Worm (Caenorhabditis elegans): ENCODE data around the gene srbc-65.

The srbc-65 gene

DNA sequence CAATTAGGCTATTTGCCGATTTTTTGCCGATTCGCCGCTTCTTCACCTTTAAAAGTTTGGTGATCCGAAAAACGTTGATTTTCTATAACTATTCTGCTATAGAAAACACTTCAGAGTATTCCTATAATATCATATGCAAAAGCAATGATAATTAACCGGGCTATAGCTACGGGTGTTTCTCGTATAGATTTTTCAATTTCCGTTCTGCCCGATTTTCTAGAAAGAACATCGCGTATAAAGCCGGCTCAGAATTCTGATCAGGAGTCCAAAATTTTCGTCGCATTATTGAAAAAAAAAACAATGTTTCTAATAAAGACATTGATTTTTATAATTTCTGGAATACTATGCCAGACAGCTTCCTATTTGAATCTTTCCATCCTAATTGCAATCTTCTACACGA, at the start of gene srbc-65:
Gene srbc-65, plus strand, starts transcription at position 301 of the 400 bp plus-strand sequence.
- no peak for TF ChIP-seq nhr-28 (tag; optimal IDR thresholded peaks at IDR 0.05)
- no peak for TF ChIP-seq lim-7 (GFP tag; IDR thresholded peaks at IDR 0.05)
- TF ChIP-seq lir-3 (tag; optimal IDR thresholded peaks at IDR 0.05), result no peak
- TF ChIP-seq aha-1 (tag), result no peak
- TF ChIP-seq Y48G9A.11 (GFP tag; IDR thresholded peaks at IDR 0.05), result no peak
- TF ChIP-seq ama-1 (optimal IDR thresholded peaks at IDR 0.05), result no peak
- no peak for TF ChIP-seq set-16 (GFP tag; IDR thresholded peaks at IDR 0.05)
- no peak for TF ChIP-seq lin-39 (tag; optimal IDR thresholded peaks at IDR 0.05)
- no peak for TF ChIP-seq pha-4 (GFP tag; IDR thresholded peaks at IDR 0.05)
- TF ChIP-seq pha-4 (tag; optimal IDR thresholded peaks at IDR 0.05), result no peak
- TF ChIP-seq hlh-30 (tag; optimal IDR thresholded peaks at IDR 0.05; ENCODE audit: insufficient read depth), result no peak
- TF ChIP-seq mes-2 (tag; optimal IDR thresholded peaks at IDR 0.05; ENCODE audit: poor library complexity, severe bottlenecking), result no peak
- no peak for TF ChIP-seq snpc-4 (tag; optimal IDR thresholded peaks at IDR 0.05)
- TF ChIP-seq nhr-102 (tag; optimal IDR thresholded peaks at IDR 0.05), result no peak
- no peak for TF ChIP-seq duxl-1 (tag; optimal IDR thresholded peaks at IDR 0.05; ENCODE audit: poor library complexity)
- TF ChIP-seq T26A8.4 (GFP tag; IDR thresholded peaks at IDR 0.05), result no peak
- TF ChIP-seq lin-1 (GFP tag; IDR thresholded peaks at IDR 0.05), result no peak
- no peak for TF ChIP-seq dve-1 (tag; optimal IDR thresholded peaks at IDR 0.05; ENCODE audit: insufficient read depth)
- TF ChIP-seq ztf-11 (tag; optimal IDR thresholded peaks at IDR 0.05), result no peak

DNA sequence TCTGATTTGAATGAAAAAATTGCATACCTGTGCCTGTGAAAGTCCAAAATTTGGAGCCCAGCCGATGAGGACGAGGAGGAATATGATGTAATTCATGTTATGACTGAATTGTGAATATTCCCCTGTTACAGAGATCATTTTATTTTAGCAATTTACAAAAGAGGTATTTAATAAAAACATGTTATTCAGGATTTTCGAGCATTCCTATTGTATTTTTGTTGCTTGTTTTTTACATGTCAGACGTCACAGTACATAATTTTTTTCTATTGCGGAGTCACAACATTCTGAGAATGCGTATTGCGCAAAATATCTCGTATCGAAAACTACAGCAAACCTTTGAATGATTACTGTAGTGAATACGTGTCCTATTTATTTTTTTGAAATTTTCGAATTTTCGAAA, 47.6 kb upstream of the srbc-65 start, which contains the start of gene F36D3.14:
Gene F36D3.14, minus strand, starts transcription at position 101 of the 400 bp plus-strand sequence.
- TF ChIP-seq unc-62 (GFP tag; optimal IDR thresholded peaks at IDR 0.05 in 1 of 2), result peak in 1 of 2 experiments; percentile 29
- no peak for TF ChIP-seq unc-62 (tag; optimal IDR thresholded peaks at IDR 0.05)
- TF ChIP-seq jun-1 (tag; optimal IDR thresholded peaks at IDR 0.05), result no peak

DNA sequence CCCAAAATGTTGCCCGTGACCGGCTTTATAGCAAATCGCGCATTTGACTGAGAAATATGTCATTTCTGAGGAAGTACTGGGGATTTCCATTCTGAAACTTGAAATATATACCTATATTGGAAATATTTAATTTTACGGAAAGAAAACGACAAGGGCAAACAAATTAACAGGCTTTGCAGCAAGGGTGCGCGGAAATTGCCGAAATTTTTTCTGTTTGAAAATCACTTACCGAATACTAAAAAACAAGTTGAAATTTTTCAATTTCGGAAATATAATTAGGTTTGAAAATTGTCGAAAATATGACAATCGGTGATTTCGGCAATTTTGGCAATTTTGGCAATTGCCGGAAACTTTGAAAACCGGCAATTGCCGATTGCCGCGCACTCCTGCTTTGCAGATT, 45.0 kb upstream of the srbc-65 start, which contains the start of gene nhr-54:
Gene nhr-54, minus strand, starts transcription at position 101 of the 400 bp plus-strand sequence.
- no peak for TF ChIP-seq hlh-30 (tag; optimal IDR thresholded peaks at IDR 0.05; ENCODE audit: insufficient read depth)
- TF ChIP-seq lim-7 (GFP tag; IDR thresholded peaks at IDR 0.05), result no peak
- TF ChIP-seq T26A8.4 (GFP tag; IDR thresholded peaks at IDR 0.05), result no peak
- TF ChIP-seq cey-2 (tag; optimal IDR thresholded peaks at IDR 0.05; ENCODE audit: borderline replicate concordance, insufficient read depth), result no peak
- no peak for TF ChIP-seq lin-15B (tag; optimal IDR thresholded peaks at IDR 0.05)
- TF ChIP-seq saeg-2 (GFP tag; IDR thresholded peaks at IDR 0.05), result no peak
- TF ChIP-seq ZK546.5 (tag; optimal IDR thresholded peaks at IDR 0.05), result no peak
- TF ChIP-seq spr-1 (tag; optimal IDR thresholded peaks at IDR 0.05), result no peak
- no peak for TF ChIP-seq R02D3.7 (tag; optimal IDR thresholded peaks at IDR 0.05)
- no peak for TF ChIP-seq lin-39 (tag; optimal IDR thresholded peaks at IDR 0.05)
- TF ChIP-seq snpc-4 (tag; optimal IDR thresholded peaks at IDR 0.05), result no peak
- no peak for TF ChIP-seq lin-1 (GFP tag; IDR thresholded peaks at IDR 0.05)
- TF ChIP-seq Y75B8A.6 (GFP tag; IDR thresholded peaks at IDR 0.05), result no peak
- no peak for TF ChIP-seq gei-8 (GFP tag; optimal IDR thresholded peaks at IDR 0.05)
- TF ChIP-seq T20F7.1 (GFP tag; optimal IDR thresholded peaks at IDR 0.05), result no peak
- no peak for TF ChIP-seq ztf-11 (tag; optimal IDR thresholded peaks at IDR 0.05)

DNA sequence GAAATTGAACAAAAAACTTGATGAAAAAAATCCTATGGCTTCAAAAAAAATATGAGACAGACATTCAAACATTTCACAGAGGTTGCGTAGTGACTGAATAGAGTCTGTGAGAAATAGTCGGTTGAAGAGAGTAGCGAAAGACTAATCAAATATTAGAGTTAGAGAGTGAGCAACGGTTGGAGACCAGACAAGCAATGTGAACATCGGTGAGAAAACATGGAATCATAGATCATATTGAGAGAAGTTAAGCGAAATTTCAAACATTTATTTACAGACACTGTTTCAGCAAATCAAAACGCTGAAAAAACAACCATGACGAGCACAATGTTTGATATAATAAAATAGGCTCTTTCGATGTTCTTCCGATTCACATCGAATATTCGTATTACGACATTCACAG, 44.1 kb upstream of the srbc-65 start:
- no peak for TF ChIP-seq nhr-76 (tag; optimal IDR thresholded peaks at IDR 0.05)
- TF ChIP-seq unc-62 (GFP tag; optimal IDR thresholded peaks at IDR 0.05 in 1 of 2), result peak in 1 of 2 experiments; percentile 94
- no peak for TF ChIP-seq unc-62 (tag; optimal IDR thresholded peaks at IDR 0.05)
- TF ChIP-seq egl-27 (tag; optimal IDR thresholded peaks at IDR 0.05), result no peak
- TF ChIP-seq mdl-1 (tag; optimal IDR thresholded peaks at IDR 0.05), result no peak

DNA sequence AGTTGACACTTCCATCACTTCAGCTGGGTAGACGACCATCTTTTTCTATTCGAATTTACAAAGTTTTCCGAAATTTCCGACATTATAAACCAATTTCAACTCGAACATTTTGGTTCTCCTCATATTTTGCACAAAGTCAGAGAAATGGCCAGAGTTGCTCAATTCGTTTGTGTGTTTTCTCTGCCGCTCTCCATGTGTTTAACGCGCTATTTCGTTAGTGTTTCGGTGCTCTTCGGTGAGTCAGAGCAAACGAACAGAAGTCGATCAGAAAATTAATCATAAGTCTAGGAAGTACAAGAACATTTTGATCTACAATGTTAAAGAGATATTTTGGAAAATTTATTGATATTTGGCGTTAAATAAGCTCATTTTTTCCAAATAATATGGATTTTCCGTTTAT, 42.1 kb upstream of the srbc-65 start, which contains the start of gene srr-3:
Gene srr-3, minus strand, starts transcription at position 101 of the 400 bp plus-strand sequence.
- TF ChIP-seq dve-1 (tag; optimal IDR thresholded peaks at IDR 0.05; ENCODE audit: insufficient read depth) (no peak), aha-1 (tag) (no peak), daf-12 (tag; optimal IDR thresholded peaks at IDR 0.05) (no peak), lin-1 (GFP tag; IDR thresholded peaks at IDR 0.05) (no peak)
